Fruit fly (Drosophila melanogaster) whole organism, larva: ENCODE results near the gene CG7924.

ENCODE experiments used
- noc ChIP-seq: fragments of 200-800 bp; sonication (Bioruptor generic); optimal IDR thresholded peaks from 3 replicates; lab custom pipeline; 2019; ENCODE audit warnings: missing biosample characterization, mild to moderate bottlenecking, missing genetic modification characterization, moderate library complexity

CG7924 gene

dm6 chr3L:14233169-14233568 is at the start of gene CG7924:
CG7924 (plus strand) TSS chr3L:14233469.
- TF ChIP-seq noc (tag; lab: Kevin White, UChicago), result no peak

dm6 chr3L:14185049-14185448 is 48.2 kb upstream of the CG7924 start:
- no peak for TF ChIP-seq noc (tag; lab: Kevin White, UChicago)

- TF ChIP-seq noc (tag; lab: Kevin White, UChicago), result no peak
Observed at dm6 chr3L:14189431-14189830, 43.8 kb upstream of the CG7924 start, which contains the start of gene nan. nan (minus strand) TSS chr3L:14189648.

- TF ChIP-seq noc (tag; lab: Kevin White, UChicago), result no peak
Observed at dm6 chr3L:14189957-14190624, 43.2 kb upstream of the CG7924 start.

dm6 chr3L:14190625-14191475 is 42.4 kb upstream of the CG7924 start, which contains the start of gene nuf:
nuf (plus strand) TSS chr3L:14190870.
- peak; percentile 19 for TF ChIP-seq noc (tag; lab: Kevin White, UChicago)

dm6 chr3L:14191476-14191752 is 41.9 kb upstream of the CG7924 start:
- TF ChIP-seq noc (tag; lab: Kevin White, UChicago), result no peak

dm6 chr3L:14193962-14194503 is 39.2 kb upstream of the CG7924 start:
- TF ChIP-seq noc (tag; lab: Kevin White, UChicago), result no peak

- no peak for TF ChIP-seq noc (tag; lab: Kevin White, UChicago)
Observed at dm6 chr3L:14195714-14196113, 37.6 kb upstream of the CG7924 start.

dm6 chr3L:14198216-14198615 is 35.1 kb upstream of the CG7924 start:
- TF ChIP-seq noc (tag; lab: Kevin White, UChicago), result no peak

dm6 chr3L:14200966-14201365 is 32.3 kb upstream of the CG7924 start:
- TF ChIP-seq noc (tag; lab: Kevin White, UChicago), result peak; percentile 8

dm6 chr3L:14202318-14202717 is 31.0 kb upstream of the CG7924 start:
- no peak for TF ChIP-seq noc (tag; lab: Kevin White, UChicago)

dm6 chr3L:14203023-14203422 is 30.2 kb upstream of the CG7924 start, which contains the start of gene saturn:
saturn (plus strand) TSS chr3L:14203323.
- no peak for TF ChIP-seq noc (tag; lab: Kevin White, UChicago)

- no peak for TF ChIP-seq noc (tag; lab: Kevin White, UChicago)
Observed at dm6 chr3L:14204659-14205568, 28.4 kb upstream of the CG7924 start.

dm6 chr3L:14207361-14207760 is 25.9 kb upstream of the CG7924 start:
- no peak for TF ChIP-seq noc (tag; lab: Kevin White, UChicago)

- no peak for TF ChIP-seq noc (tag; lab: Kevin White, UChicago)
Observed at dm6 chr3L:14208974-14209373, 24.3 kb upstream of the CG7924 start.
